Fruit fly (Drosophila melanogaster): ENCODE measurements around the gene moon.

The moon gene

dm6 chrX:12073637-12074036 is 1.0 kb upstream of the moon start:
- TF ChIP-seq CG8119 (GFP tag; IDR thresholded peaks at IDR 0.05) (no peak), CG10669 (GFP tag; optimal IDR thresholded peaks at IDR 0.05) (peak; percentile 10), Eip78C (GFP tag) (peak; percentile 39), Lpt (GFP tag; optimal IDR thresholded peaks at IDR 0.05) (no peak), CG11902 (GFP tag; optimal IDR thresholded peaks at IDR 0.05) (no peak), CG31627 (GFP tag; optimal IDR thresholded peaks at IDR 0.05) (no peak), svp (GFP tag) (peak; percentile 32), Ets96B (tag; optimal IDR thresholded peaks at IDR 0.05) (peak; percentile 4)

- TF ChIP-seq CG3032 (tag; optimal IDR thresholded peaks at IDR 0.05) (no peak), CG8319 (GFP tag; optimal IDR thresholded peaks at IDR 0.05) (no peak), CG6854 (GFP tag; optimal IDR thresholded peaks at IDR 0.05) (no peak), fkh (GFP tag; optimal IDR thresholded peaks at IDR 0.05) (no peak), vri (GFP tag; optimal IDR thresholded peaks at IDR 0.05) (no peak), CG34406 (GFP tag; optimal IDR thresholded peaks at IDR 0.05) (no peak), CG6163 (GFP tag; IDR thresholded peaks at IDR 0.05) (no peak), Lpt (GFP tag; optimal IDR thresholded peaks at IDR 0.05) (no peak)
Measured at dm6 chrX:12070137-12070536, 2.5 kb downstream of the moon start, which contains the start of gene CG34323. Gene CG34323 (plus strand): TSS chrX:12070437.

- TF ChIP-seq CG11762 (GFP tag; optimal IDR thresholded peaks at IDR 0.05; ENCODE audit: insufficient read depth) (no peak), CG1621 (tag; optimal IDR thresholded peaks at IDR 0.05) (no peak), CG4318 (GFP tag; optimal IDR thresholded peaks at IDR 0.05) (no peak), ss (GFP tag; optimal IDR thresholded peaks at IDR 0.05) (no peak), vri (GFP tag; optimal IDR thresholded peaks at IDR 0.05) (no peak), CG6792 (GFP tag; optimal IDR thresholded peaks at IDR 0.05) (no peak), Eip75B (GFP tag; optimal IDR thresholded peaks at IDR 0.05) (no peak), Lpt (GFP tag; optimal IDR thresholded peaks at IDR 0.05) (no peak), svp (GFP tag) (no peak), salr (GFP tag; optimal IDR thresholded peaks at IDR 0.05) (no peak), OdsH (GFP tag; optimal IDR thresholded peaks at IDR 0.05) (no peak), achi (GFP tag; optimal IDR thresholded peaks at IDR 0.05) (no peak), CG6163 (GFP tag; IDR thresholded peaks at IDR 0.05) (no peak), CG16779 (tag; optimal IDR thresholded peaks at IDR 0.05) (no peak), acj6 (GFP tag; optimal IDR thresholded peaks at IDR 0.05) (no peak), dac (GFP tag; optimal IDR thresholded peaks at IDR 0.05) (no peak)
Measured at dm6 chrX:12059495-12059894, 13.1 kb downstream of the moon start, which contains the start of gene Muc11A. Gene Muc11A (plus strand): TSS chrX:12059795.

- TF ChIP-seq Sox102F (GFP tag; optimal IDR thresholded peaks at IDR 0.05) (no peak), Ets96B (tag; optimal IDR thresholded peaks at IDR 0.05) (no peak)
Measured at dm6 chrX:12056535-12056934, 16.1 kb downstream of the moon start, which contains the start of gene Uch-L5R. Gene Uch-L5R (minus strand): TSS chrX:12056635.

dm6 chrX:12050292-12050691 is 22.3 kb downstream of the moon start:
- no peak for TF ChIP-seq Hr4 (GFP tag; optimal IDR thresholded peaks at IDR 0.05)
- no peak for TF ChIP-seq Met (GFP tag; optimal IDR thresholded peaks at IDR 0.05)
- TF ChIP-seq CG3032 (tag; optimal IDR thresholded peaks at IDR 0.05) = no peak
- TF ChIP-seq CG6276 (GFP tag; optimal IDR thresholded peaks at IDR 0.05) = no peak
- no peak for TF ChIP-seq CG6163 (GFP tag; IDR thresholded peaks at IDR 0.05)
- no peak for TF ChIP-seq CG8319 (GFP tag; optimal IDR thresholded peaks at IDR 0.05)
- TF ChIP-seq CG4318 (GFP tag; optimal IDR thresholded peaks at IDR 0.05) = no peak
- TF ChIP-seq salr (GFP tag; optimal IDR thresholded peaks at IDR 0.05) = no peak
- no peak for TF ChIP-seq ss (GFP tag; optimal IDR thresholded peaks at IDR 0.05)
- no peak for TF ChIP-seq Eip93F (GFP tag; optimal IDR thresholded peaks at IDR 0.05)

- TF ChIP-seq Smox (GFP tag; optimal IDR thresholded peaks at IDR 0.05) (no peak), Sox14 (GFP tag; optimal IDR thresholded peaks at IDR 0.05) (no peak)
Measured at dm6 chrX:12043398-12043797, 29.2 kb downstream of the moon start, which contains the start of gene Ten-a. Gene Ten-a (plus strand): TSS chrX:12043698.
